Fruit fly (Drosophila melanogaster) S2 (cell line): ENCODE data around the gene CG32187.

Experiments used
- CG8478 ChIP-seq: fragments of >200 bp; optimal IDR thresholded peaks from 2 replicates; lab custom pipeline; 2018
- CTCF ChIP-seq, 2 experiments: fragments of >200 bp; optimal IDR thresholded peaks; 2 replicates each; lab custom pipeline; 2018

The CG32187 gene

dm6 chr3L:17804511-17804910 lies 1.7 kb downstream of the CG32187 start, which contains the start of gene ais:
Gene ais, minus strand, starts transcription at chr3L:17804715.
- TF ChIP-seq CG8478 (lab: Kevin White, UChicago) (no peak), CTCF (optimal IDR thresholded peaks at IDR 0.05; lab: Kevin White, UChicago) (no peak)

dm6 chr3L:17802107-17802506 lies 4.1 kb downstream of the CG32187 start, which contains the start of gene NUCB1:
Gene NUCB1, minus strand, starts transcription at chr3L:17802279.
- peak; percentile 39 to 51 for TF ChIP-seq CTCF (optimal IDR thresholded peaks at IDR 0.05; lab: Kevin White, UChicago)
- no peak for TF ChIP-seq CG8478 (lab: Kevin White, UChicago)

dm6 chr3L:17797494-17797893 lies 8.7 kb downstream of the CG32187 start, which contains the start of gene CG42816:
Gene CG42816, minus strand, starts transcription at chr3L:17797594.
- TF ChIP-seq CG8478 (lab: Kevin White, UChicago) = no peak
- no peak for TF ChIP-seq CTCF (optimal IDR thresholded peaks at IDR 0.05; lab: Kevin White, UChicago)

dm6 chr3L:17791495-17791894 lies 14.7 kb downstream of the CG32187 start:
- no peak for TF ChIP-seq CTCF (optimal IDR thresholded peaks at IDR 0.05; lab: Kevin White, UChicago)
- TF ChIP-seq CG8478 (lab: Kevin White, UChicago) = no peak

dm6 chr3L:17791467-17791494 lies 14.9 kb downstream of the CG32187 start, which contains the start of gene CG42815:
Gene CG42815, minus strand, starts transcription at chr3L:17791486.
- TF ChIP-seq CG8478 (lab: Kevin White, UChicago) (no peak), CTCF (optimal IDR thresholded peaks at IDR 0.05; lab: Kevin White, UChicago) (no peak)

dm6 chr3L:17791067-17791466 lies 15.1 kb downstream of the CG32187 start:
- TF ChIP-seq CTCF (optimal IDR thresholded peaks at IDR 0.05; lab: Kevin White, UChicago) (no peak), CG8478 (lab: Kevin White, UChicago) (no peak)

- peak in 1 of 2 experiments; percentile 17 for TF ChIP-seq CTCF (optimal IDR thresholded peaks at IDR 0.05; lab: Kevin White, UChicago)
- TF ChIP-seq CG8478 (lab: Kevin White, UChicago) = no peak
Observed at dm6 chr3L:17763987-17764386, 42.2 kb downstream of the CG32187 start, which contains the start of the genes Adgf-A and Adgf-A2. Gene Adgf-A, minus strand, starts transcription at chr3L:17764158. Gene Adgf-A2, minus strand, starts transcription at chr3L:17764158.

dm6 chr3L:17759072-17759747 lies 47.0 kb downstream of the CG32187 start, which contains the start of gene CG32181:
Gene CG32181, plus strand, starts transcription at chr3L:17759697.
- TF ChIP-seq CG8478 (lab: Kevin White, UChicago) (no peak), CTCF (optimal IDR thresholded peaks at IDR 0.05; lab: Kevin White, UChicago) (no peak)

- no peak for TF ChIP-seq CG8478 (lab: Kevin White, UChicago)
- TF ChIP-seq CTCF (optimal IDR thresholded peaks at IDR 0.05; lab: Kevin White, UChicago) = no peak
Observed at dm6 chr3L:17758084-17758211, 48.2 kb downstream of the CG32187 start, which contains the start of gene CG32182. Gene CG32182, plus strand, starts transcription at chr3L:17758112.

- TF ChIP-seq CG8478 (lab: Kevin White, UChicago) (no peak), CTCF (optimal IDR thresholded peaks at IDR 0.05; lab: Kevin White, UChicago) (no peak)
Observed at dm6 chr3L:17757156-17758083, 48.7 kb downstream of the CG32187 start.
